Fruit fly (Drosophila melanogaster) whole organism, embryonic: ENCODE measurements around the gene CG13084.
A peak's percentile ranks its signal among the peaks of the same experiment; 100 is the strongest.

ENCODE experiments used
- Atf6 ChIP-seq: fragments of 200-800 bp; sonication (Bioruptor generic); IDR thresholded peaks from 2 replicates; pipeline ENCODE4 v1.3.6; 2022; ENCODE audit warnings: missing biosample characterization, missing genetic modification characterization
- CG11085 ChIP-seq: fragments of 200-800 bp; sonication (Bioruptor generic); IDR thresholded peaks from 2 replicates; pipeline ENCODE4 v1.3.6; 2022; ENCODE audit warnings: missing biosample characterization, missing genetic modification characterization
- CG11560 ChIP-seq: fragments of 200-800 bp; sonication (Bioruptor generic); IDR thresholded peaks from 3 replicates; pipeline ENCODE4 v1.3.6; 2022; ENCODE audit warnings: missing biosample characterization, missing genetic modification characterization
- CG12659 ChIP-seq: fragments of 200-800 bp; sonication (Bioruptor generic); optimal IDR thresholded peaks from 3 replicates; lab custom pipeline; 2017; ENCODE audit warnings: mild to moderate bottlenecking, missing biosample characterization, missing genetic modification reagents, missing genetic modification characterization
- CG14014 ChIP-seq: fragments of 200-800 bp; sonication (Bioruptor generic); IDR thresholded peaks from 2 replicates; pipeline ENCODE4 v1.3.6; 2022; ENCODE audit warnings: missing biosample characterization, missing genetic modification characterization
- CG14860 ChIP-seq: fragments of 200-800 bp; sonication (Bioruptor generic); IDR thresholded peaks from 3 replicates; pipeline ENCODE4 v1.3.6; 2022; ENCODE audit warnings: missing biosample characterization, missing genetic modification characterization; ENCODE audit not compliant: partially characterized antibody
- CG17385 ChIP-seq: fragments of 200-800 bp; sonication (Bioruptor generic); optimal IDR thresholded peaks from 3 replicates; lab custom pipeline; 2018; ENCODE audit warnings: missing biosample characterization, mild to moderate bottlenecking, missing genetic modification characterization
- CG2116 ChIP-seq: fragments of 200-800 bp; sonication (Bioruptor generic); optimal IDR thresholded peaks from 3 replicates; lab custom pipeline; 2018; ENCODE audit warnings: missing biosample characterization, mild to moderate bottlenecking, missing genetic modification characterization
- CG31365 ChIP-seq: fragments of 200-800 bp; sonication (Bioruptor generic); optimal IDR thresholded peaks from 2 replicates; lab custom pipeline; 2018; ENCODE audit warnings: missing biosample characterization, mild to moderate bottlenecking, missing genetic modification characterization
- CG33213 ChIP-seq: fragments of 200-800 bp; sonication (Bioruptor generic); optimal IDR thresholded peaks from 3 replicates; lab custom pipeline; 2016; ENCODE audit warnings: missing biosample characterization, missing genetic modification characterization
- CG5245 ChIP-seq: fragments of 200-800 bp; sonication (Bioruptor generic); optimal IDR thresholded peaks from 3 replicates; lab custom pipeline; 2016; ENCODE audit warnings: missing biosample characterization, missing genetic modification characterization
- CG8924 ChIP-seq: fragments of 200-800 bp; optimal IDR thresholded peaks from 3 replicates; lab custom pipeline; 2019; ENCODE audit warnings: missing biosample characterization, mild to moderate bottlenecking, missing genetic modification characterization, moderate library complexity
- CG9817 ChIP-seq: fragments of 200-800 bp; sonication (Bioruptor generic); optimal IDR thresholded peaks from 2 replicates; lab custom pipeline; 2018; ENCODE audit warnings: missing biosample characterization, mild to moderate bottlenecking, missing genetic modification characterization, moderate library complexity
- Dip2 ChIP-seq: fragments of 200-800 bp; sonication (Bioruptor generic); IDR thresholded peaks from 2 replicates; pipeline ENCODE4 v1.3.6; 2022; ENCODE audit warnings: missing biosample characterization, missing genetic modification characterization
- Dip3 ChIP-seq: fragments of 200-800 bp; sonication (Bioruptor generic); optimal IDR thresholded peaks from 3 replicates; lab custom pipeline; 2016; ENCODE audit warnings: missing biosample characterization, missing genetic modification characterization
- Dll ChIP-seq: fragments of 200-800 bp; sonication (Bioruptor generic); IDR thresholded peaks from 4 replicates; pipeline ENCODE4 v1.3.6; 2022; ENCODE audit warnings: missing biosample characterization, missing genetic modification characterization; ENCODE audit not compliant: partially characterized antibody
- Fer1 ChIP-seq: fragments of 200-800 bp; sonication (Bioruptor generic); optimal IDR thresholded peaks from 2 replicates; lab custom pipeline; 2017; ENCODE audit warnings: missing biosample characterization, mild to moderate bottlenecking, missing genetic modification characterization
- HLH4C ChIP-seq: fragments of 200-800 bp; sonication (Bioruptor generic); IDR thresholded peaks from 3 replicates; pipeline ENCODE4 v1.3.6; 2022; ENCODE audit warnings: missing biosample characterization, missing genetic modification characterization; ENCODE audit not compliant: partially characterized antibody
- Hey ChIP-seq: fragments of 200-800 bp; sonication (Bioruptor generic); optimal IDR thresholded peaks from 3 replicates; lab custom pipeline; 2018; ENCODE audit warnings: missing biosample characterization, mild to moderate bottlenecking, missing genetic modification characterization
- Hr39 ChIP-seq: fragments of >200 bp; optimal IDR thresholded peaks from 2 replicates; lab custom pipeline; 2017
- Hr78 ChIP-seq, 2 experiments: fragments of 200-800 bp in 1 of 2; fragments of >200 bp in 1 of 2; sonication (Bioruptor generic) in 1 of 2; optimal IDR thresholded peaks; 2 replicates each; lab custom pipeline; 2017 to 2019; ENCODE audit warnings: missing biosample characterization in 2 of 2, missing genetic modification characterization in 2 of 2, mild to moderate bottlenecking in 1 of 2, moderate library complexity in 1 of 2
- Hsf ChIP-seq: fragments of 200-800 bp; sonication (Bioruptor generic); optimal IDR thresholded peaks from 3 replicates; lab custom pipeline; 2016; ENCODE audit warnings: missing biosample characterization, missing genetic modification characterization
- Jarid2 ChIP-seq: fragments of 200-800 bp; sonication (Bioruptor generic); optimal IDR thresholded peaks from 3 replicates; lab custom pipeline; 2017; ENCODE audit warnings: mild to moderate bottlenecking, missing biosample characterization, missing genetic modification reagents, missing genetic modification characterization
- Lim3 ChIP-seq: fragments of 200-800 bp; sonication (Bioruptor generic); IDR thresholded peaks from 2 replicates; pipeline ENCODE4 v1.3.6; 2022; ENCODE audit warnings: missing biosample characterization, missing genetic modification characterization
- Ravus ChIP-seq: fragments of 200-800 bp; sonication (Bioruptor generic); IDR thresholded peaks from 2 replicates; pipeline ENCODE4 v1.3.6; 2022; ENCODE audit warnings: missing biosample characterization, missing genetic modification characterization
- Rx ChIP-seq: fragments of 200-800 bp; sonication (Bioruptor generic); IDR thresholded peaks from 2 replicates; pipeline ENCODE4 v1.3.6; 2022; ENCODE audit warnings: missing biosample characterization, missing genetic modification characterization
- Scr ChIP-seq: fragments of 200-800 bp; sonication (Bioruptor generic); IDR thresholded peaks from 2 replicates; pipeline ENCODE4 v1.3.6; 2022; ENCODE audit warnings: missing biosample characterization, missing genetic modification characterization; ENCODE audit not compliant: partially characterized antibody
- Spps ChIP-seq: fragments of 200-800 bp; sonication (Bioruptor generic); optimal IDR thresholded peaks from 2 replicates; lab custom pipeline; 2018; ENCODE audit warnings: missing biosample characterization, mild to moderate bottlenecking, missing genetic modification characterization
- ac ChIP-seq: fragments of 200-800 bp; sonication (Bioruptor generic); optimal IDR thresholded peaks from 3 replicates; lab custom pipeline; 2017; ENCODE audit warnings: missing biosample characterization, mild to moderate bottlenecking, missing genetic modification characterization
- ato ChIP-seq: fragments of 200-800 bp; sonication (Bioruptor generic); IDR thresholded peaks from 2 replicates; pipeline ENCODE4 v1.3.6; 2022; ENCODE audit warnings: missing biosample characterization, missing genetic modification characterization; ENCODE audit not compliant: partially characterized antibody
- bigmax ChIP-seq: fragments of 200-800 bp; sonication (Bioruptor generic); optimal IDR thresholded peaks from 2 replicates; lab custom pipeline; 2018; ENCODE audit warnings: missing biosample characterization, mild to moderate bottlenecking, missing genetic modification characterization
- bsh ChIP-seq, 2 experiments: fragments of 200-800 bp; sonication (Bioruptor generic); optimal IDR thresholded peaks; 2 replicates each; lab custom pipeline; 2017 to 2018; ENCODE audit warnings: mild to moderate bottlenecking in 2 of 2, missing biosample characterization in 2 of 2, missing genetic modification characterization in 2 of 2, moderate library complexity in 1 of 2
- cato ChIP-seq: fragments of 200-800 bp; sonication (Bioruptor generic); optimal IDR thresholded peaks from 2 replicates; lab custom pipeline; 2016; ENCODE audit warnings: missing biosample characterization, missing genetic modification characterization, borderline replicate concordance
- caup ChIP-seq: fragments of 200-800 bp; sonication (Bioruptor generic); optimal IDR thresholded peaks from 3 replicates; lab custom pipeline; 2017; ENCODE audit warnings: missing biosample characterization, mild to moderate bottlenecking, missing genetic modification characterization, moderate library complexity; ENCODE audit not compliant: severe bottlenecking
- chif ChIP-seq, 2 experiments: fragments of 200-800 bp; sonication (Bioruptor generic); optimal IDR thresholded peaks; 3 replicates each; lab custom pipeline; 2016; ENCODE audit warnings: missing biosample characterization in 2 of 2, missing genetic modification characterization in 2 of 2
- chinmo ChIP-seq: fragments of 200-800 bp; sonication (Bioruptor generic); IDR thresholded peaks from 4 replicates; pipeline ENCODE4 v1.3.6; 2022; ENCODE audit warnings: missing biosample characterization, missing genetic modification characterization; ENCODE audit not compliant: partially characterized antibody
- ci ChIP-seq: fragments of 200-800 bp; sonication (Bioruptor generic); IDR thresholded peaks from 3 replicates; pipeline ENCODE4 v1.3.6; 2022; ENCODE audit warnings: missing biosample characterization, missing genetic modification characterization
- dmrt99B ChIP-seq: fragments of 200-800 bp; sonication (Bioruptor generic); optimal IDR thresholded peaks from 2 replicates; lab custom pipeline; 2018; ENCODE audit warnings: missing biosample characterization, mild to moderate bottlenecking, missing genetic modification characterization, moderate library complexity
- en ChIP-seq: fragments of 200-800 bp; sonication (Bioruptor generic); optimal IDR thresholded peaks from 2 replicates; lab custom pipeline; 2016; ENCODE audit warnings: missing biosample characterization, missing genetic modification characterization
- hb ChIP-seq: fragments of 200-800 bp; sonication (Bioruptor generic); IDR thresholded peaks from 3 replicates; pipeline ENCODE4 v1.3.6; 2022; ENCODE audit warnings: missing biosample characterization, missing genetic modification characterization; ENCODE audit not compliant: partially characterized antibody
- hkb ChIP-seq, 2 experiments: fragments of 200-800 bp in 1 of 2; fragments of >200 bp in 1 of 2; sonication (Bioruptor generic) in 1 of 2; IDR thresholded peaks in 1 of 2; optimal IDR thresholded peaks in 1 of 2; 2 replicates each; pipeline versions ENCODE4 v1.3.6 to Lab custom; 2017 to 2022; ENCODE audit warnings: missing biosample characterization in 1 of 2, missing genetic modification characterization in 1 of 2
- jigr1 ChIP-seq: fragments of 200-800 bp; sonication (Bioruptor generic); IDR thresholded peaks from 3 replicates; pipeline ENCODE4 v1.3.6; 2022; ENCODE audit warnings: missing biosample characterization, missing genetic modification characterization
- lilli ChIP-seq: fragments of 200-800 bp; sonication (Bioruptor generic); optimal IDR thresholded peaks from 3 replicates; lab custom pipeline; 2016; ENCODE audit warnings: missing biosample characterization, missing genetic modification characterization
- prd ChIP-seq, 3 experiments: fragments of >200 bp in 2 of 3; fragments of 200-800 bp in 1 of 3; sonication (Bioruptor generic) in 1 of 3; optimal IDR thresholded peaks in 2 of 3; IDR thresholded peaks in 1 of 3; 2 replicates in 2 of 3; 3 replicates in 1 of 3; pipeline versions ENCODE4 v1.3.6 to Lab custom; 2017 to 2022; ENCODE audit warnings: missing biosample characterization in 1 of 3, missing genetic modification characterization in 1 of 3
- sd ChIP-seq: fragments of 200-800 bp; sonication (Bioruptor generic); optimal IDR thresholded peaks from 3 replicates; lab custom pipeline; 2018; ENCODE audit warnings: missing biosample characterization, mild to moderate bottlenecking, missing genetic modification characterization, moderate library complexity
- slbo ChIP-seq: fragments of 200-800 bp; sonication (Bioruptor generic); IDR thresholded peaks from 2 replicates; pipeline ENCODE4 v1.3.6; 2022; ENCODE audit warnings: missing biosample characterization, missing genetic modification characterization
- so ChIP-seq: fragments of 200-800 bp; sonication (Bioruptor generic); IDR thresholded peaks from 3 replicates; pipeline ENCODE4 v1.3.6; 2022; ENCODE audit warnings: missing biosample characterization, missing genetic modification characterization
- tio ChIP-seq: fragments of 200-800 bp; sonication (Bioruptor generic); optimal IDR thresholded peaks from 2 replicates; lab custom pipeline; 2017; ENCODE audit warnings: missing biosample characterization, missing genetic modification characterization, inconsistent platforms
- z ChIP-seq: fragments of 200-800 bp; sonication (Bioruptor generic); IDR thresholded peaks from 3 replicates; pipeline ENCODE4 v1.3.6; 2022; ENCODE audit warnings: missing biosample characterization, missing genetic modification characterization
- zfh1 ChIP-seq: fragments of 200-800 bp; sonication (Bioruptor generic); IDR thresholded peaks from 3 replicates; pipeline ENCODE4 v1.3.6; 2022; ENCODE audit warnings: missing biosample characterization, missing genetic modification characterization

The CG13084 gene

DNA sequence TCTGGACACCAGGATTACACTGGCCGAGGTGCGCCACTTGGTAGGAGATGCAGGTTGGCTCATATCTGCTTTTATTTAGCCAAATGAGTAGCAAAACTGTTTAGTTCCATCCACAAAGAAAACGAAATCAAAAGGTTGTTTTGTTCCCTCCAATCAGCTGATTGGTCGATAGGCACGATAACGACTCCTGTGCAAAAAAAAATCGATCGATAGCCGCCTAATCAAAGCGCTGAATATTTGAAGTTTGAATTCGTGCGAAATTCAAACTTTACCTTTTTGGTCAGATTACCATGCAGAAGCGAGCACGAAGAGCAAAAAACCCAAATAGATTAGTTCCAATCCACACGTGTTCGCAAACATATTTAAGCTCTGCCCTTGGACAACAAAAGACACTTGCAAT is at the start of gene CG13084, which contains the start of gene CG10195 (continued):
- TF ChIP-seq dmrt99B (no peak), z (GFP tag; lab: Robert Waterston, UW) (no peak), CG33213 (GFP tag; lab: Kevin White, UChicago) (no peak), lilli (GFP tag; lab: Kevin White, UChicago) (no peak), CG17385 (no peak), Hey (no peak), tio (GFP tag; lab: Kevin White, UChicago) (no peak), Lim3 (GFP tag; lab: Robert Waterston, UW) (no peak), Jarid2 (GFP tag; lab: Kevin White, UChicago) (no peak), bigmax (no peak), CG9817 (tag; lab: Kevin White, UChicago) (no peak), Fer1 (GFP tag; lab: Kevin White, UChicago) (no peak), sd (tag; lab: Kevin White, UChicago) (no peak), CG11085 (GFP tag; lab: Robert Waterston, UW) (no peak), CG14014 (GFP tag; lab: Robert Waterston, UW) (no peak), hb (GFP tag; lab: Robert Waterston, UW) (no peak), Hr78 (GFP tag; optimal IDR thresholded peaks at IDR 0.05; lab: Kevin White, UChicago) (no peak), jigr1 (GFP tag; lab: Robert Waterston, UW) (no peak), CG14860 (GFP tag; lab: Robert Waterston, UW) (peak; percentile 52; the same call in 2 of the 3 replicates), Spps (tag; lab: Kevin White, UChicago) (no peak), ato (GFP tag; lab: Robert Waterston, UW) (0 out of 2 replicates have a peak, but pooled peaks have one; percentile 34), caup (GFP tag; lab: Kevin White, UChicago) (no peak), CG8924 (no peak), Atf6 (GFP tag; lab: Robert Waterston, UW) (no peak), CG31365 (no peak), Dip3 (GFP tag; lab: Kevin White, UChicago) (no peak), slbo (no peak), so (GFP tag; lab: Robert Waterston, UW) (no peak), en (GFP tag; lab: Kevin White, UChicago) (no peak), Dll (GFP tag; lab: Robert Waterston, UW) (peak; percentile 63; the same call in 3 of the 4 replicates), ac (no peak), Rx (GFP tag; lab: Robert Waterston, UW) (no peak), Dip2 (no peak), chif (GFP tag; optimal IDR thresholded peaks at IDR 0.05; lab: Kevin White, UChicago) (no peak), hkb (optimal IDR thresholded peaks at IDR 0.05; lab: Kevin White, UChicago) (no peak), hkb (GFP tag; IDR thresholded peaks at IDR 0.05; lab: Robert Waterston, UW) (no peak), CG12659 (GFP tag; lab: Kevin White, UChicago) (no peak), Scr (0 out of 2 replicates have a peak, but pooled peaks have one; percentile 24), CG11560 (tag; lab: Robert Waterston, UW) (no peak), CG2116 (peak; percentile 53), Hr39 (lab: Kevin White, UChicago) (no peak), prd (optimal IDR thresholded peaks at IDR 0.05; lab: Kevin White, UChicago) (no peak), prd (GFP tag; IDR thresholded peaks at IDR 0.05; lab: Robert Waterston, UW) (no peak), Ravus (no peak), chinmo (GFP tag; lab: Robert Waterston, UW) (no peak), bsh (GFP tag; optimal IDR thresholded peaks at IDR 0.05; lab: Kevin White, UChicago) (no peak), HLH4C (GFP tag; lab: Robert Waterston, UW) (peak; percentile 15; the same call in 1 of the 3 replicates), zfh1 (no peak), Hsf (GFP tag; lab: Kevin White, UChicago) (no peak), CG5245 (GFP tag; lab: Kevin White, UChicago) (no peak), ci (no peak), cato (GFP tag; lab: Kevin White, UChicago) (no peak)
